Fruit fly (Drosophila melanogaster): Measurements from ENCODE around the gene CG10375.

The CG10375 gene

dm6 chr3R:23725711-23726349 lies 41.7 kb upstream of the CG10375 start (continued):
- no peak for TF ChIP-seq tx (GFP tag; optimal IDR thresholded peaks at IDR 0.05)
- no peak for TF ChIP-seq sens-2 (GFP tag; IDR thresholded peaks at IDR 0.05)
- TF ChIP-seq rib (GFP tag; IDR thresholded peaks at IDR 0.05), result peak; percentile 67; the same call in 1 of the 2 replicates
- no peak for TF ChIP-seq CG17186 (GFP tag; optimal IDR thresholded peaks at IDR 0.05)
- no peak for TF ChIP-seq chif (GFP tag; optimal IDR thresholded peaks at IDR 0.05)
- no peak for TF ChIP-seq Chrac-16 (GFP tag; optimal IDR thresholded peaks at IDR 0.05)
- no peak for TF ChIP-seq CG31388 (GFP tag; optimal IDR thresholded peaks at IDR 0.05)
- TF ChIP-seq tup (GFP tag; optimal IDR thresholded peaks at IDR 0.05), result no peak
- peak; percentile 49; the same call in 1 of the 2 replicates for TF ChIP-seq Atf6 (GFP tag; IDR thresholded peaks at IDR 0.05)
- no peak for TF ChIP-seq Sin3A (optimal IDR thresholded peaks at IDR 0.05)
- TF ChIP-seq hkb (optimal IDR thresholded peaks at IDR 0.05), result no peak
- TF ChIP-seq hkb (GFP tag; IDR thresholded peaks at IDR 0.05), result no peak
- TF ChIP-seq CG14667 (GFP tag; IDR thresholded peaks at IDR 0.05), result no peak
- TF ChIP-seq CG11696 (GFP tag; IDR thresholded peaks at IDR 0.05), result no peak
- TF ChIP-seq Elba2 (GFP tag; optimal IDR thresholded peaks at IDR 0.05), result no peak
- TF ChIP-seq CG17912 (GFP tag; optimal IDR thresholded peaks at IDR 0.05), result no peak
- TF ChIP-seq Atf3 (GFP tag; optimal IDR thresholded peaks at IDR 0.05), result no peak
- peak; percentile 2 for TF ChIP-seq Dek (tag; optimal IDR thresholded peaks at IDR 0.05)
- TF ChIP-seq eyg (GFP tag; optimal IDR thresholded peaks at IDR 0.05), result no peak
- TF ChIP-seq CG10654 (GFP tag; optimal IDR thresholded peaks at IDR 0.05), result no peak
- TF ChIP-seq jigr1 (GFP tag; IDR thresholded peaks at IDR 0.05), result no peak
- no peak for TF ChIP-seq dmrt99B (tag; optimal IDR thresholded peaks at IDR 0.05)
- TF ChIP-seq schlank (tag; optimal IDR thresholded peaks at IDR 0.05), result no peak
- no peak for TF ChIP-seq CG8765 (GFP tag; IDR thresholded peaks at IDR 0.05)
- no peak for TF ChIP-seq CTCF (GFP tag; optimal IDR thresholded peaks at IDR 0.05)
- TF ChIP-seq gt (GFP tag; IDR thresholded peaks at IDR 0.05), result no peak
- no peak for TF ChIP-seq HLHmδ (GFP tag; optimal IDR thresholded peaks at IDR 0.05)
- TF ChIP-seq dimm (GFP tag; IDR thresholded peaks at IDR 0.05), result no peak
- TF ChIP-seq CG12299 (tag; optimal IDR thresholded peaks at IDR 0.05), result peak; percentile 30
- no peak for TF ChIP-seq Hr39 (optimal IDR thresholded peaks at IDR 0.05)
- TF ChIP-seq GATAe (GFP tag; conservative IDR thresholded peaks at IDR 0.05), result no peak
- no peak for TF ChIP-seq knrl (GFP tag; IDR thresholded peaks at IDR 0.05; ENCODE audit: partially characterized antibody)
- no peak for TF ChIP-seq CG32772 (GFP tag; IDR thresholded peaks at IDR 0.05)
- no peak for TF ChIP-seq CG33557 (GFP tag; optimal IDR thresholded peaks at IDR 0.05)
- TF ChIP-seq en (GFP tag; optimal IDR thresholded peaks at IDR 0.05), result no peak
- TF ChIP-seq Dbx (GFP tag; IDR thresholded peaks at IDR 0.05), result no peak
- no peak for TF ChIP-seq ham (GFP tag; IDR thresholded peaks at IDR 0.05)
- TF ChIP-seq org-1 (GFP tag; optimal IDR thresholded peaks at IDR 0.05), result peak; percentile 14
- no peak for TF ChIP-seq CG15073 (GFP tag; optimal IDR thresholded peaks at IDR 0.05)
- no peak for TF ChIP-seq al (GFP tag; IDR thresholded peaks at IDR 0.05)
- TF ChIP-seq hb (GFP tag; IDR thresholded peaks at IDR 0.05; ENCODE audit: partially characterized antibody), result no peak
- TF ChIP-seq CG30020 (tag; optimal IDR thresholded peaks at IDR 0.05), result no peak
- TF ChIP-seq Max (GFP tag; optimal IDR thresholded peaks at IDR 0.05), result no peak
- no peak for TF ChIP-seq HmgD (GFP tag; optimal IDR thresholded peaks at IDR 0.05)
- TF ChIP-seq CG12104 (GFP tag; optimal IDR thresholded peaks at IDR 0.05), result peak; percentile 14
- no peak for TF ChIP-seq CG7963 (GFP tag; IDR thresholded peaks at IDR 0.05; ENCODE audit: partially characterized antibody)
- TF ChIP-seq Fer2 (tag; optimal IDR thresholded peaks at IDR 0.05), result no peak
- no peak for TF ChIP-seq CG1647 (GFP tag; optimal IDR thresholded peaks at IDR 0.05)
- no peak for TF ChIP-seq br (optimal IDR thresholded peaks at IDR 0.05)
- no peak for TF ChIP-seq H15 (GFP tag; IDR thresholded peaks at IDR 0.05)
- TF ChIP-seq CG17361 (GFP tag; IDR thresholded peaks at IDR 0.05), result no peak
- TF ChIP-seq Gsc (GFP tag; IDR thresholded peaks at IDR 0.05), result no peak
- no peak for TF ChIP-seq NK7.1 (GFP tag; optimal IDR thresholded peaks at IDR 0.05)
- TF ChIP-seq Ada2b (GFP tag; IDR thresholded peaks at IDR 0.05), result no peak

Measured in whole organism, embryonic.